Worm (Caenorhabditis elegans) whole organism, mixed stage, embryonic: ENCODE measurements around the gene glc-4.

Experiments
- M03D4.4 ChIP-seq: sonication (generic microtip); optimal IDR thresholded peaks from 2 replicates; lab custom pipeline; 2017; ENCODE audit warnings: mild to moderate bottlenecking, missing genetic modification characterization, missing compliant biosample characterization
- bed-3 ChIP-seq: fragments of 200-800 bp; sonication (Bioruptor generic); optimal IDR thresholded peaks from 3 replicates; lab custom pipeline; 2018; ENCODE audit warnings: mild to moderate bottlenecking, missing genetic modification characterization, moderate library complexity, missing compliant biosample characterization
- blmp-1 ChIP-seq: fragments of 150-350 bp; optimal IDR thresholded peaks from 2 replicates; lab custom pipeline; 2014; ENCODE audit warnings: missing biosample characterization, missing genetic modification characterization
- ceh-39 ChIP-seq: fragments of 150-350 bp; optimal IDR thresholded peaks from 2 replicates; lab custom pipeline; 2014; ENCODE audit warnings: missing biosample characterization, missing genetic modification characterization
- ceh-43 ChIP-seq: fragments of 200-800 bp; sonication (Bioruptor generic); optimal IDR thresholded peaks from 2 replicates; lab custom pipeline; 2018; ENCODE audit warnings: mild to moderate bottlenecking, missing genetic modification characterization, moderate library complexity, missing compliant biosample characterization
- ceh-83 ChIP-seq: fragments of 200-800 bp; sonication (Bioruptor generic); optimal IDR thresholded peaks from 2 replicates; lab custom pipeline; 2018; ENCODE audit warnings: mild to moderate bottlenecking, missing genetic modification characterization, missing compliant biosample characterization
- ces-1 ChIP-seq: fragments of 150-350 bp; optimal IDR thresholded peaks from 2 replicates; lab custom pipeline; 2014; ENCODE audit warnings: missing biosample characterization, missing genetic modification reagents, missing genetic modification characterization
- cnd-1 ChIP-seq: fragments of 200-800 bp; sonication (Bioruptor generic); optimal IDR thresholded peaks from 2 replicates; lab custom pipeline; 2018; ENCODE audit warnings: mild to moderate bottlenecking, missing genetic modification characterization, missing compliant biosample characterization
- drap-1 ChIP-seq: fragments of 200-800 bp; sonication (Bioruptor generic); optimal IDR thresholded peaks from 3 replicates; lab custom pipeline; 2018; ENCODE audit warnings: mild to moderate bottlenecking, missing genetic modification characterization, missing compliant biosample characterization
- elt-1 ChIP-seq: sonication (generic microtip); optimal IDR thresholded peaks from 2 replicates; lab custom pipeline; 2017; ENCODE audit warnings: missing genetic modification characterization, mild to moderate bottlenecking, missing compliant biosample characterization, antibody characterized with exemption, moderate library complexity, borderline replicate concordance; ENCODE audit not compliant: insufficient read depth
- elt-3 ChIP-seq: fragments of 150-350 bp; optimal IDR thresholded peaks from 2 replicates; lab custom pipeline; 2014; ENCODE audit warnings: missing biosample characterization, missing genetic modification characterization
- flh-1 ChIP-seq: fragments of 200-800 bp; sonication (Bioruptor generic); optimal IDR thresholded peaks from 2 replicates; lab custom pipeline; 2018; ENCODE audit warnings: mild to moderate bottlenecking, missing genetic modification characterization, moderate library complexity, missing compliant biosample characterization
- ham-2 ChIP-seq: fragments of 200-800 bp; sonication (Bioruptor generic); optimal IDR thresholded peaks from 2 replicates; lab custom pipeline; 2018; ENCODE audit warnings: mild to moderate bottlenecking, missing genetic modification characterization, missing compliant biosample characterization
- hlh-1 ChIP-seq: fragments of 150-350 bp; optimal IDR thresholded peaks from 2 replicates; lab custom pipeline; 2014; ENCODE audit warnings: missing biosample characterization, missing genetic modification reagents, missing genetic modification characterization
- lin-13 ChIP-seq: fragments of 150-350 bp; optimal IDR thresholded peaks from 2 replicates; lab custom pipeline; 2014; ENCODE audit warnings: missing biosample characterization, missing genetic modification characterization
- lin-32 ChIP-seq: fragments of 200-800 bp; sonication (Bioruptor generic); optimal IDR thresholded peaks from 2 replicates; lab custom pipeline; 2018; ENCODE audit warnings: mild to moderate bottlenecking, missing genetic modification characterization, missing compliant biosample characterization
- lsy-2 ChIP-seq: fragments of 150-350 bp; optimal IDR thresholded peaks from 2 replicates; lab custom pipeline; 2014; ENCODE audit warnings: missing biosample characterization, missing genetic modification characterization
- mab-5 ChIP-seq: fragments of 150-350 bp; optimal IDR thresholded peaks from 2 replicates; lab custom pipeline; 2014; ENCODE audit warnings: missing biosample characterization, missing genetic modification characterization
- mep-1 ChIP-seq: fragments of 150-350 bp; optimal IDR thresholded peaks from 2 replicates; lab custom pipeline; 2017; ENCODE audit warnings: missing biosample characterization, missing genetic modification reagents, missing genetic modification characterization, inconsistent platforms
- mls-2 ChIP-seq: sonication (generic microtip); optimal IDR thresholded peaks from 2 replicates; lab custom pipeline; 2016; ENCODE audit warnings: mild to moderate bottlenecking, missing genetic modification characterization, moderate library complexity, missing compliant biosample characterization
- nhr-12 ChIP-seq: fragments of 150-350 bp; optimal IDR thresholded peaks from 2 replicates; lab custom pipeline; 2014; ENCODE audit warnings: missing biosample characterization, missing genetic modification characterization
- nhr-2 ChIP-seq: fragments of 150-350 bp; optimal IDR thresholded peaks from 2 replicates; lab custom pipeline; 2014; ENCODE audit warnings: missing biosample characterization, missing genetic modification characterization
- nhr-237 ChIP-seq: fragments of 150-350 bp; optimal IDR thresholded peaks from 2 replicates; lab custom pipeline; 2014; ENCODE audit warnings: missing biosample characterization, missing genetic modification characterization
- nhr-28 ChIP-seq: fragments of 150-350 bp; optimal IDR thresholded peaks from 2 replicates; lab custom pipeline; 2014; ENCODE audit warnings: missing biosample characterization, missing genetic modification characterization
- nhr-76 ChIP-seq: sonication (generic microtip); optimal IDR thresholded peaks from 2 replicates; lab custom pipeline; 2017; ENCODE audit warnings: missing biosample characterization, missing genetic modification characterization
- pha-4 ChIP-seq: fragments of 150-350 bp; optimal IDR thresholded peaks from 2 replicates; lab custom pipeline; 2018; ENCODE audit warnings: missing biosample characterization, missing genetic modification reagents, missing genetic modification characterization
- sem-2 ChIP-seq: fragments of 200-800 bp; sonication (Bioruptor generic); optimal IDR thresholded peaks from 2 replicates; lab custom pipeline; 2018; ENCODE audit warnings: mild to moderate bottlenecking, missing genetic modification characterization, missing compliant biosample characterization
- snpc-4 ChIP-seq: fragments of 150-350 bp; optimal IDR thresholded peaks from 2 replicates; lab custom pipeline; 2014; ENCODE audit warnings: missing biosample characterization, missing genetic modification characterization
- sptf-1 ChIP-seq: sonication (generic microtip); optimal IDR thresholded peaks from 2 replicates; lab custom pipeline; 2017; ENCODE audit warnings: mild to moderate bottlenecking, missing genetic modification characterization, moderate library complexity, missing compliant biosample characterization
- tbx-8 ChIP-seq: fragments of 200-800 bp; sonication (Bioruptor generic); optimal IDR thresholded peaks from 2 replicates; lab custom pipeline; 2018; ENCODE audit warnings: mild to moderate bottlenecking, missing genetic modification characterization, moderate library complexity, missing compliant biosample characterization
- unc-120 ChIP-seq: sonication (generic microtip); optimal IDR thresholded peaks from 2 replicates; lab custom pipeline; 2017; ENCODE audit warnings: missing genetic modification characterization, missing compliant biosample characterization; ENCODE audit not compliant: poor library complexity, severe bottlenecking
- unc-39 ChIP-seq: fragments of 150-350 bp; optimal IDR thresholded peaks from 2 replicates; lab custom pipeline; 2014; ENCODE audit warnings: missing biosample characterization, missing genetic modification characterization
- unc-62 ChIP-seq: fragments of 150-350 bp; optimal IDR thresholded peaks from 2 replicates; lab custom pipeline; 2014; ENCODE audit warnings: missing biosample characterization, missing genetic modification reagents, missing genetic modification characterization
- zip-8 ChIP-seq: fragments of 150-350 bp; optimal IDR thresholded peaks from 2 replicates; lab custom pipeline; 2014; ENCODE audit warnings: missing biosample characterization, missing genetic modification characterization
- ztf-11 ChIP-seq: fragments of 150-350 bp; optimal IDR thresholded peaks from 2 replicates; lab custom pipeline; 2014; ENCODE audit warnings: missing biosample characterization, missing genetic modification characterization

The glc-4 gene

DNA sequence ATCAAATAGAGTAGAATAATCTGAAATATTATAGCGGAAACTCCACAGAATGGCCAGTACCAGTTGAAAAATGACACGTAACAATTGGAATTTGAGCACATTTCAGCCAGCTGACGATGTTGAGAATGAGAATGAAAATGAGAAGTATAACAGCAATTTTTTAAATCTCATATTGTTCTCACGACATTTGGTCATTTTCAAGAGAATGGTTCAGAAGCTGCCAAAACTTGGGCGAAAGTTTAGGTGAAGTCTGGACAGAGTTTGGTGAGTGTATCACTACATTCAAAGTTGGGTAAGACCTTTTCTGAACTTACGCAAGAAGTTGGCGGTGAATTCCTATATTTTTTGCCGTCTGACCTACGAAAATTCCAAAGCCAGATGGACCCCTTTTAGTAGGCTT is 30.2 kb upstream of the glc-4 start, which contains the start of gene srd-58:
srd-58 (minus strand) TSS at position 101 of the 400 bp plus-strand sequence.
- TF ChIP-seq M03D4.4 (tag; lab: Kevin White, UChicago), result no peak
- no peak for TF ChIP-seq ceh-43
- TF ChIP-seq cnd-1, result no peak
- no peak for TF ChIP-seq ham-2 (GFP tag; lab: Kevin White, UChicago)
- TF ChIP-seq lin-32 (GFP tag; lab: Kevin White, UChicago), result no peak
- no peak for TF ChIP-seq unc-39 (tag; lab: Kevin White, UChicago)
- no peak for TF ChIP-seq lsy-2
- no peak for TF ChIP-seq nhr-2 (tag; lab: Kevin White, UChicago)

DNA sequence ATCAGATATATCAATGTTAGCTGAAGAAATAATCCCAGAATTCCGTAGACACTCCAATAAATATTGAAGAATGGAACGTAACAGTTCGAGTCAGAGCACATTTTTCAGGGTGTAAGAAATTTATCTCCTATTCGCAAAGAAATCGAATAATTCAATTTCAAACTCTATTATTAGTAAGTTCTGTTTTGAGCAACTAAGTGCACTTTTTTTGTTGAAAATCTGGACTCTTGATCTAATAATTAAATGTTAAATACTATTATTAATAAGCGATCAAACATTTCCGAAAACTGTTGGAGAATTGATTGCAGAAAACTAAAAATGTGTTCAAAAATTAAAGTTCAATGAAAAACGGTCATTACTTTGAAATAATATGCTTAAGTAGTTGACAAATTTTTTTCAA is 28.4 kb upstream of the glc-4 start, which contains the start of gene srd-56:
srd-56 (minus strand) TSS at position 101 of the 400 bp plus-strand sequence.
- TF ChIP-seq unc-120 (no peak), lin-32 (GFP tag; lab: Kevin White, UChicago) (no peak), sptf-1 (no peak), drap-1 (GFP tag; lab: Kevin White, UChicago) (no peak), tbx-8 (GFP tag; lab: Kevin White, UChicago) (no peak), sem-2 (no peak), zip-8 (no peak), cnd-1 (no peak), nhr-76 (no peak), nhr-237 (tag; lab: Kevin White, UChicago) (no peak), unc-62 (GFP tag; lab: Kevin White, UChicago) (no peak), ces-1 (no peak)

DNA sequence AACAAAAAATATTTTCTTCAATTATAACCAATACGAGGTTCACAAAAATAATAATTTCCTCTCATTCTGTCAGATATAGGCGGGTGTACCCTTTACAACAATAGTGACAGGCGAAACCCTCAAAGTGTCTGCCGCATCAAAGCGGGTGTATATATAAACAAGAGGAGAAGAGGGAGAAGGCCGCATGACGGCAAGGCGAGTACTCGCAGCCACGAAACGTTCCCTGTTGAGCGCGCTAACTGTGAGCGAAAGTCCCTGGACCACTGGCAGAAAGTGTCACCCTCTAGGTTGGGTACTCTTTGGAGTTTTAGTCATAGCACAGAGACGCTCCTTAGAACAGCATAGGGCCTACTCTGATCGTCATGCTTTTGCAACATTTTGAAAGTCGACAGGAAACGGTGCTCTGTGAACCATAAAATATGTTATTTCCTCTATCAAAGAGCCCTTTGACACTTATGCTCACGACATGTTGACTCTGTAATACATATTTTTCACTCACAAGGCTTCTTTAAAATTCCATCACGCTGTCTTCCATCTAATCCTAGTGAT is 25.4 kb upstream of the glc-4 start, which contains the start of gene pcrg-1:
pcrg-1 (plus strand) TSS at position 499 of the 549 bp plus-strand sequence.
- TF ChIP-seq ceh-43 (peak; percentile 84), hlh-1 (tag; lab: Kevin White, UChicago) (peak; percentile 63), elt-1 (tag; lab: Kevin White, UChicago) (peak; percentile 1), mab-5 (no peak), snpc-4 (tag; lab: Kevin White, UChicago) (no peak), unc-120 (peak; percentile 79), sptf-1 (peak; percentile 96), drap-1 (GFP tag; lab: Kevin White, UChicago) (peak; percentile 94), ztf-11 (tag; lab: Kevin White, UChicago) (no peak), lin-32 (GFP tag; lab: Kevin White, UChicago) (peak; percentile 86), lsy-2 (peak; percentile 27), nhr-12 (tag; lab: Kevin White, UChicago) (no peak), nhr-237 (tag; lab: Kevin White, UChicago) (no peak), mep-1 (peak; percentile 73), elt-3 (peak; percentile 59), M03D4.4 (tag; lab: Kevin White, UChicago) (peak; percentile 92), lin-13 (tag; lab: Kevin White, UChicago) (peak; percentile 77), ceh-83 (GFP tag; lab: Kevin White, UChicago) (peak; percentile 92), unc-62 (GFP tag; lab: Kevin White, UChicago) (peak; percentile 21), sem-2 (peak; percentile 84), flh-1 (GFP tag; lab: Kevin White, UChicago) (peak; percentile 82), nhr-2 (tag; lab: Kevin White, UChicago) (no peak), mls-2 (tag; lab: Kevin White, UChicago) (peak; percentile 97), ces-1 (no peak), nhr-76 (no peak), tbx-8 (GFP tag; lab: Kevin White, UChicago) (peak; percentile 91), ceh-39 (tag; lab: Kevin White, UChicago) (no peak), nhr-28 (tag; lab: Kevin White, UChicago) (no peak), cnd-1 (peak; percentile 95), bed-3 (GFP tag; lab: Kevin White, UChicago) (peak; percentile 83), pha-4 (tag; lab: Kevin White, UChicago) (peak; percentile 59), unc-39 (tag; lab: Kevin White, UChicago) (peak; percentile 25), zip-8 (no peak), ham-2 (GFP tag; lab: Kevin White, UChicago) (peak; percentile 93), blmp-1 (tag; lab: Kevin White, UChicago) (no peak)
